Fruit fly (Drosophila melanogaster) whole organism, embryonic: ENCODE results near the gene PGRP-LA.
A peak's percentile ranks its signal among the peaks of the same experiment; 100 is the strongest.

Source experiments
- CG10979 ChIP-seq: fragments of 200-800 bp; sonication (Bioruptor generic); optimal IDR thresholded peaks from 2 replicates; lab custom pipeline; 2018; ENCODE audit warnings: missing biosample characterization, mild to moderate bottlenecking, missing genetic modification characterization, moderate library complexity
- CG11093 ChIP-seq: fragments of 200-800 bp; sonication (Bioruptor generic); IDR thresholded peaks from 3 replicates; pipeline ENCODE4 v1.3.6; 2022; ENCODE audit warnings: missing biosample characterization, missing genetic modification characterization
- CG11696 ChIP-seq: fragments of 200-800 bp; sonication (Bioruptor generic); IDR thresholded peaks from 2 replicates; pipeline ENCODE4 v1.3.6; 2022; ENCODE audit warnings: missing biosample characterization, missing genetic modification characterization
- CG12219 ChIP-seq: fragments of 200-800 bp; sonication (Bioruptor generic); optimal IDR thresholded peaks from 3 replicates; lab custom pipeline; 2018; ENCODE audit warnings: missing biosample characterization, mild to moderate bottlenecking, missing genetic modification characterization
- CG12769 ChIP-seq: fragments of 200-800 bp; sonication (Bioruptor generic); optimal IDR thresholded peaks from 2 replicates; lab custom pipeline; 2019; ENCODE audit warnings: missing biosample characterization, mild to moderate bottlenecking, missing genetic modification characterization, moderate library complexity
- CG13424 ChIP-seq: fragments of 200-800 bp; sonication (Bioruptor generic); optimal IDR thresholded peaks from 2 replicates; lab custom pipeline; 2019; ENCODE audit warnings: missing biosample characterization, mild to moderate bottlenecking, missing genetic modification characterization, moderate library complexity
- CG18011 ChIP-seq: fragments of 200-800 bp; sonication (Bioruptor generic); optimal IDR thresholded peaks from 2 replicates; lab custom pipeline; 2017; ENCODE audit warnings: missing biosample characterization, missing genetic modification characterization, mild to moderate bottlenecking, moderate library complexity, missing genotype
- CG2199 ChIP-seq: fragments of 200-800 bp; sonication (Bioruptor generic); IDR thresholded peaks from 3 replicates; pipeline ENCODE4 v1.3.6; 2022; ENCODE audit warnings: missing biosample characterization, missing genetic modification characterization
- CG4328 ChIP-seq: fragments of 200-800 bp; sonication (Bioruptor generic); optimal IDR thresholded peaks from 3 replicates; lab custom pipeline; 2017; ENCODE audit warnings: missing biosample characterization, missing genetic modification reagents, missing genetic modification characterization
- CG4730 ChIP-seq: fragments of 200-800 bp; sonication (Bioruptor generic); IDR thresholded peaks from 2 replicates; pipeline ENCODE4 v1.3.6; 2022; ENCODE audit warnings: missing biosample characterization, missing genetic modification characterization
- CG5180 ChIP-seq: fragments of 200-800 bp; sonication (Bioruptor generic); optimal IDR thresholded peaks from 3 replicates; lab custom pipeline; 2017; ENCODE audit warnings: missing biosample characterization, missing genetic modification characterization, mild to moderate bottlenecking, moderate library complexity, missing genetic modification reagents
- CG8478 ChIP-seq: fragments of >200 bp; optimal IDR thresholded peaks from 2 replicates; lab custom pipeline; 2018
- CG8924 ChIP-seq: fragments of 200-800 bp; optimal IDR thresholded peaks from 3 replicates; lab custom pipeline; 2019; ENCODE audit warnings: missing biosample characterization, mild to moderate bottlenecking, missing genetic modification characterization, moderate library complexity
- CTCF ChIP-seq: fragments of 200-800 bp; sonication (Bioruptor generic); optimal IDR thresholded peaks from 2 replicates; lab custom pipeline; 2017; ENCODE audit warnings: missing biosample characterization, mild to moderate bottlenecking, missing genetic modification characterization, moderate library complexity
- Dip2 ChIP-seq: fragments of 200-800 bp; sonication (Bioruptor generic); IDR thresholded peaks from 2 replicates; pipeline ENCODE4 v1.3.6; 2022; ENCODE audit warnings: missing biosample characterization, missing genetic modification characterization
- Drgx ChIP-seq: fragments of 200-800 bp; sonication (Bioruptor generic); IDR thresholded peaks from 2 replicates; pipeline ENCODE4 v1.3.6; 2022; ENCODE audit warnings: missing biosample characterization, missing genetic modification characterization
- ERR ChIP-seq: fragments of 200-800 bp; sonication (Bioruptor generic); optimal IDR thresholded peaks from 2 replicates; lab custom pipeline; 2016; ENCODE audit warnings: missing biosample characterization, missing genetic modification characterization
- Gug ChIP-seq: fragments of 200-800 bp; sonication (Bioruptor generic); IDR thresholded peaks from 4 replicates; pipeline ENCODE4 v1.3.6; 2022; ENCODE audit warnings: missing biosample characterization, missing genetic modification characterization
- H2.0 ChIP-seq: fragments of 200-800 bp; sonication (Bioruptor generic); IDR thresholded peaks from 2 replicates; pipeline ENCODE4 v1.3.6; 2022; ENCODE audit warnings: missing biosample characterization, missing genetic modification characterization
- Hey ChIP-seq: fragments of 200-800 bp; sonication (Bioruptor generic); optimal IDR thresholded peaks from 3 replicates; lab custom pipeline; 2018; ENCODE audit warnings: missing biosample characterization, mild to moderate bottlenecking, missing genetic modification characterization
- Med ChIP-seq: fragments of 200-800 bp; sonication (Bioruptor generic); peaks from one replicate; lab custom pipeline; 2016; ENCODE audit warnings: missing biosample characterization, missing genetic modification characterization, mild to moderate bottlenecking, inconsistent platforms, moderate library complexity
- Pdp1 ChIP-seq, 2 experiments: fragments of 200-800 bp; sonication (Bioruptor generic); optimal IDR thresholded peaks; 3 replicates each; lab custom pipeline; 2016; ENCODE audit warnings: missing biosample characterization in 2 of 2, missing genetic modification characterization in 2 of 2, mild to moderate bottlenecking in 1 of 2, moderate library complexity in 1 of 2
- Spps ChIP-seq: fragments of 200-800 bp; sonication (Bioruptor generic); optimal IDR thresholded peaks from 2 replicates; lab custom pipeline; 2018; ENCODE audit warnings: missing biosample characterization, mild to moderate bottlenecking, missing genetic modification characterization
- Trl ChIP-seq, 3 experiments: fragments of >200 bp in 2 of 3; fragments of 200-800 bp in 1 of 3; sonication (Bioruptor generic) in 1 of 3; optimal IDR thresholded peaks; 2 replicates in 1 of 3; 3 replicates in 2 of 3; lab custom pipeline; 2016 to 2017; ENCODE audit warnings: missing biosample characterization in 1 of 3, missing genetic modification characterization in 1 of 3
- bcd ChIP-seq: fragments of 200-800 bp; sonication (Bioruptor generic); optimal IDR thresholded peaks from 2 replicates; lab custom pipeline; 2017; ENCODE audit warnings: missing biosample characterization, mild to moderate bottlenecking, missing genetic modification characterization
- bsh ChIP-seq, 2 experiments: fragments of 200-800 bp; sonication (Bioruptor generic); optimal IDR thresholded peaks; 2 replicates each; lab custom pipeline; 2017 to 2018; ENCODE audit warnings: mild to moderate bottlenecking in 2 of 2, missing biosample characterization in 2 of 2, missing genetic modification characterization in 2 of 2, moderate library complexity in 1 of 2
- caup ChIP-seq: fragments of 200-800 bp; sonication (Bioruptor generic); optimal IDR thresholded peaks from 3 replicates; lab custom pipeline; 2017; ENCODE audit warnings: missing biosample characterization, mild to moderate bottlenecking, missing genetic modification characterization, moderate library complexity; ENCODE audit not compliant: severe bottlenecking
- chinmo ChIP-seq: fragments of 200-800 bp; sonication (Bioruptor generic); IDR thresholded peaks from 4 replicates; pipeline ENCODE4 v1.3.6; 2022; ENCODE audit warnings: missing biosample characterization, missing genetic modification characterization; ENCODE audit not compliant: partially characterized antibody
- eve ChIP-seq, 2 experiments: fragments of >200 bp; optimal IDR thresholded peaks; 2 replicates each; lab custom pipeline; 2017; ENCODE audit warnings: missing biosample characterization in 2 of 2, missing genetic modification characterization in 2 of 2
- exex ChIP-seq: fragments of 200-800 bp; sonication (Bioruptor generic); optimal IDR thresholded peaks from 4 replicates; lab custom pipeline; 2018; ENCODE audit warnings: missing biosample characterization, mild to moderate bottlenecking, missing genetic modification characterization, moderate library complexity
- gcm ChIP-seq: fragments of 200-800 bp; sonication (Bioruptor generic); optimal IDR thresholded peaks from 2 replicates; lab custom pipeline; 2019; ENCODE audit warnings: missing biosample characterization, mild to moderate bottlenecking, missing genetic modification characterization, moderate library complexity
- grn ChIP-seq: fragments of 200-800 bp; sonication (Bioruptor generic); optimal IDR thresholded peaks from 3 replicates; lab custom pipeline; 2017; ENCODE audit warnings: missing biosample characterization, missing genetic modification characterization
- hb ChIP-seq: fragments of 200-800 bp; sonication (Bioruptor generic); IDR thresholded peaks from 3 replicates; pipeline ENCODE4 v1.3.6; 2022; ENCODE audit warnings: missing biosample characterization, missing genetic modification characterization; ENCODE audit not compliant: partially characterized antibody
- hkb ChIP-seq, 2 experiments: fragments of 200-800 bp in 1 of 2; fragments of >200 bp in 1 of 2; sonication (Bioruptor generic) in 1 of 2; IDR thresholded peaks in 1 of 2; optimal IDR thresholded peaks in 1 of 2; 2 replicates each; pipeline versions ENCODE4 v1.3.6 to Lab custom; 2017 to 2022; ENCODE audit warnings: missing biosample characterization in 1 of 2, missing genetic modification characterization in 1 of 2
- lab ChIP-seq: fragments of 200-800 bp; sonication (Bioruptor generic); optimal IDR thresholded peaks from 3 replicates; lab custom pipeline; 2017; ENCODE audit warnings: missing biosample characterization, missing genetic modification characterization, mild to moderate bottlenecking, moderate library complexity, missing genetic modification reagents
- lbe ChIP-seq: fragments of 200-800 bp; sonication (Bioruptor generic); optimal IDR thresholded peaks from 2 replicates; lab custom pipeline; 2016; ENCODE audit warnings: missing biosample characterization, mild to moderate bottlenecking, missing genetic modification characterization
- luna ChIP-seq: fragments of 200-800 bp; sonication (Bioruptor generic); optimal IDR thresholded peaks from 2 replicates; lab custom pipeline; 2016; ENCODE audit warnings: missing biosample characterization, missing genetic modification characterization
- peb ChIP-seq: fragments of 200-800 bp; sonication (Bioruptor generic); IDR thresholded peaks from 2 replicates; pipeline ENCODE4 v1.3.6; 2022; ENCODE audit warnings: missing biosample characterization, missing genetic modification characterization
- psq ChIP-seq: fragments of 200-800 bp; sonication (Bioruptor generic); optimal IDR thresholded peaks from 2 replicates; lab custom pipeline; 2017; ENCODE audit warnings: missing biosample characterization, missing genetic modification characterization
- rib ChIP-seq: fragments of 200-800 bp; sonication (Bioruptor generic); IDR thresholded peaks from 2 replicates; pipeline ENCODE4 v1.3.6; 2022; ENCODE audit warnings: missing biosample characterization, missing genetic modification characterization
- scrt ChIP-seq: fragments of 200-800 bp; sonication (Bioruptor generic); optimal IDR thresholded peaks from 2 replicates; lab custom pipeline; 2018; ENCODE audit warnings: missing biosample characterization, mild to moderate bottlenecking, missing genetic modification characterization, moderate library complexity
- sd ChIP-seq: fragments of 200-800 bp; sonication (Bioruptor generic); optimal IDR thresholded peaks from 3 replicates; lab custom pipeline; 2018; ENCODE audit warnings: missing biosample characterization, mild to moderate bottlenecking, missing genetic modification characterization, moderate library complexity
- seq ChIP-seq: fragments of 200-800 bp; sonication (Bioruptor generic); IDR thresholded peaks from 2 replicates; pipeline ENCODE4 v1.3.6; 2022; ENCODE audit warnings: missing biosample characterization, missing genetic modification characterization
- twi ChIP-seq: fragments of 200-800 bp; optimal IDR thresholded peaks from 2 replicates; lab custom pipeline; 2019; ENCODE audit warnings: missing biosample characterization, mild to moderate bottlenecking, missing genetic modification characterization, moderate library complexity

PGRP-LA gene

DNA sequence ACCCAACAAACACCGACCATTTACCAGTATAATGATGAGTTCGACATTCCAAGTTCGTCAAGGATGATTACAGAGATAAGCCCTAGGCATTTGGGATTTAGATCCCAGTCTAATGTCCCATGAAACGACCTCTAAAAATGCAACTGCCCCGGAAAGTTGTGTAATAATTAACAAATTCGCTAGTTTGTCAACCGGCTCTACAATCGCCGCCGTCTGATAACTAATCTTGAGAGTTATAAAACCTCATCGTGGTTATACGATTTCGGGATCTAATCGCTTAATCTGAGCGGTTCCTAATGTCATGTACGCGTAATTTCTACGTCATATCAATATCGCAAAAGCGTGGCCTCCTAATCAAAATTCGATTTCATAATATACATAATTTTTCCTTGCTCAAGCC lies 21.4 kb downstream of the PGRP-LA start (continued):
- TF ChIP-seq CG8478 (lab: Kevin White, UChicago): no peak
- no peak for TF ChIP-seq gcm
- no peak for TF ChIP-seq seq (GFP tag; lab: Robert Waterston, UW)
- no peak for TF ChIP-seq CG4328 (GFP tag; lab: Kevin White, UChicago)
- no peak for TF ChIP-seq CG11696 (GFP tag; lab: Robert Waterston, UW)
- no peak for TF ChIP-seq CG10979 (tag; lab: Kevin White, UChicago)
- no peak for TF ChIP-seq bcd
- no peak for TF ChIP-seq CG12219 (GFP tag; lab: Kevin White, UChicago)
- TF ChIP-seq hkb (optimal IDR thresholded peaks at IDR 0.05; lab: Kevin White, UChicago): no peak
- TF ChIP-seq hkb (GFP tag; IDR thresholded peaks at IDR 0.05; lab: Robert Waterston, UW): no peak
- peak; percentile 79 for TF ChIP-seq grn
- TF ChIP-seq CG4730 (GFP tag; lab: Robert Waterston, UW): no peak
- TF ChIP-seq Spps: no peak
- TF ChIP-seq luna (GFP tag; lab: Kevin White, UChicago): no peak

DNA sequence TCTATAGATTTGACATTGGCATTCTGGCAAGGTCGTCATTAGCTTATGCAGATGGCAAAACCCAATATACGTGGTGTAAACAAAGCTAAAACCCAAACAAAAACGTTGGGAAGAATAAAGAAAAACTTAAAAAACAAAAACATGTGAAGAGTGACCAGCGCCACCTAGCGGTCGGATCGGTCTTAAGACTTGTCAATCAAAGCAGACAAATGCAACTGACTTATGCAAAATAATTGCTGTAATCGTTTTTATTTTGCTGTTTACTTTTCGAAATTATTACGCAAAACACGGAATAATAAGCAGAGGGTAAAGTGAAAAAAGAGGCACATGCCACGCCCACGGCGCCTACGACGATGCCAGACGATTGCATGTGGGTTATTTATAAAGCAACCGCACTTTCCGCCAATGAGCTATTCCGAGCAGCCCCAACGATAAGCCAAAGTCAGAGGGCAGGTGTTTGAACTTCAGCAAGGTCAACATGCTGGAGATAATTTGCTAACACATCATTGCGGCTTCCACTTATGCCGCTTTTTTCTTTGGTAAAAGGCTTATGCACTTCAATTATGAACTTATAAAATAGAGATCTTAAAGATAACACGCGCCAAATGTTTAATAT lies 22.1 kb downstream of the PGRP-LA start:
- TF ChIP-seq Med (GFP tag; lab: Kevin White, UChicago) (peak; percentile 37), Dip2 (peak; percentile 51; the same call in 1 of the 2 replicates), CTCF (GFP tag; lab: Kevin White, UChicago) (peak; percentile 90), chinmo (GFP tag; lab: Robert Waterston, UW) (0 out of 4 replicates have a peak, but pooled peaks have one; percentile 32), CG18011 (GFP tag; lab: Kevin White, UChicago) (no peak), CG10979 (tag; lab: Kevin White, UChicago) (peak; percentile 30), peb (GFP tag; lab: Robert Waterston, UW) (no peak), hb (0 out of 3 replicates have a peak, but pooled peaks have one; percentile 14), H2.0 (GFP tag; lab: Robert Waterston, UW) (no peak), CG2199 (GFP tag; lab: Robert Waterston, UW) (0 out of 3 replicates have a peak, but pooled peaks have one; percentile 57), Pdp1 (GFP tag; optimal IDR thresholded peaks at IDR 0.05; lab: Kevin White, UChicago) (peak in 1 of 2 experiments; percentile 8), CG5180 (GFP tag; lab: Kevin White, UChicago) (no peak)

DNA sequence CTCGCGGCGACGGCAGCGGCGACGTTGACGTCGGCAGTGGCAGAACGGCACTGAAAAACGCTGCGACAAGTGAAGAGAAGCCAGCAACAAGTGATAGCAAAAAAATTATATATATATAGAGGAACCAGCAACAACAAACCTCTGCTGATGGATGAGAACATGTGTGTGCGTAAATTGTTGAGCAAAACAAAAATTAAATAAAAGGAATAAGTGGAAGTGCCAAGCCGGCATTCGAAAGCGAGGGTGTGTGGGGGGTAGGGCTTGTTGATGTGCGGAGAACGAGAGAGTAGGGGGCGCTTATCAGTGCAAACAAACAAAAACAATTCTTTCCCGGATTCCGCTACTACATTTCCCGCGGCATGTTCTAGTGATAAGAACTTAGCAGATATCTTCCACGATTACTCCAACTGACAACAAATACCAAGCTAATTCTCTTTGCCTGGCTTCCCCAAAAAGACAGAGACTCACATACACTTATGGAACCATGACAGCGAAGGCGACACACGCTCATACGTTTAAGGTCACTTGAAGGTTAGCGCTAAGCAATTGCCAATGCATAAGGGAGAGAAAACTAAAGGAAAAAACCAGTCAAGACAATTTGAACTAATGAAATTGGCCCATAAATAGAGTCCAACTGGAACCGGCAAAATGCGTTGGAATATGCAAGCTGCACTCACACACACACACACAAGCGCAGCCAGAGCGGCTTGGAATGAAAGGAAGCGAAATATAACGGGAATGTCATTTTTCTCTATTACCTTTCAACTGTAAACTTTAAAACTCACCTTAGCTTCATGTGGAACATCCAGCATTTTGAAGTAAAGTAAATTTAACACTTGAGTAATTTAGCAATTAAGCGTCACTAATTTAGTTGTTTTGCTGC lies 23.9 kb downstream of the PGRP-LA start:
- no peak for TF ChIP-seq eve (GFP tag; optimal IDR thresholded peaks at IDR 0.05; lab: Kevin White, UChicago)
- peak; percentile 87 for TF ChIP-seq sd
- peak; percentile 23 for TF ChIP-seq lbe
- TF ChIP-seq twi (tag; lab: Kevin White, UChicago): peak; percentile 25
- no peak for TF ChIP-seq Gug (GFP tag; lab: Robert Waterston, UW)
- TF ChIP-seq scrt (GFP tag; lab: Kevin White, UChicago): peak; percentile 49
- TF ChIP-seq bsh (GFP tag; optimal IDR thresholded peaks at IDR 0.05; lab: Kevin White, UChicago): peak in 1 of 2 experiments; percentile 45
- TF ChIP-seq lab (GFP tag; lab: Kevin White, UChicago): peak; percentile 12
- peak; percentile 5 for TF ChIP-seq CG8924
- TF ChIP-seq CG12769 (tag; lab: Kevin White, UChicago): peak; percentile 60
- TF ChIP-seq psq (GFP tag; lab: Kevin White, UChicago): peak; percentile 13
- no peak for TF ChIP-seq peb (GFP tag; lab: Robert Waterston, UW)
- no peak for TF ChIP-seq CG13424 (tag; lab: Kevin White, UChicago)
- peak; percentile 22 for TF ChIP-seq exex (tag; lab: Kevin White, UChicago)
- peak in 1 of 2 experiments; percentile 33 for TF ChIP-seq Pdp1 (GFP tag; optimal IDR thresholded peaks at IDR 0.05; lab: Kevin White, UChicago)
- TF ChIP-seq rib: 0 out of 2 replicates have a peak, but pooled peaks have one; percentile 28
- peak; percentile 44; the same call in 1 of the 2 replicates for TF ChIP-seq Drgx (GFP tag; lab: Robert Waterston, UW)
- TF ChIP-seq caup (GFP tag; lab: Kevin White, UChicago): peak; percentile 15
- TF ChIP-seq Hey (tag; lab: Kevin White, UChicago): peak; percentile 74
- peak in 1 of 2 experiments; percentile 25 for TF ChIP-seq Trl (optimal IDR thresholded peaks at IDR 0.05; lab: Kevin White, UChicago)
- no peak for TF ChIP-seq Trl (GFP tag; optimal IDR thresholded peaks at IDR 0.05; lab: Kevin White, UChicago)
- no peak for TF ChIP-seq CG11093 (GFP tag; lab: Robert Waterston, UW)
- TF ChIP-seq ERR (GFP tag; lab: Kevin White, UChicago): peak; percentile 98
